Fruit fly (Drosophila melanogaster) whole organism, embryonic: ENCODE results near the gene CG9395.

Source experiments
- CG2678 ChIP-seq: fragments of 200-800 bp; sonication (Bioruptor generic); optimal IDR thresholded peaks from 3 replicates; lab custom pipeline; 2019; ENCODE audit warnings: missing biosample characterization, mild to moderate bottlenecking, missing genetic modification characterization, moderate library complexity
- bsh ChIP-seq, 2 experiments: fragments of 200-800 bp; sonication (Bioruptor generic); optimal IDR thresholded peaks; 2 replicates each; lab custom pipeline; 2017 to 2018; ENCODE audit warnings: mild to moderate bottlenecking in 2 of 2, missing biosample characterization in 2 of 2, missing genetic modification characterization in 2 of 2, moderate library complexity in 1 of 2
- lbe ChIP-seq: fragments of 200-800 bp; sonication (Bioruptor generic); optimal IDR thresholded peaks from 2 replicates; lab custom pipeline; 2016; ENCODE audit warnings: missing biosample characterization, mild to moderate bottlenecking, missing genetic modification characterization

- peak; percentile 81 for TF ChIP-seq CG2678
- TF ChIP-seq lbe (GFP tag; lab: Kevin White, UChicago): peak; percentile 81
- TF ChIP-seq bsh (GFP tag; optimal IDR thresholded peaks at IDR 0.05; lab: Kevin White, UChicago): peak; percentile 12 to 76
Observed at dm6 chr2L:13368940-13369339, 14.1 kb upstream of the CG9395 start, which contains the start of gene CG31855.
